Worm (Caenorhabditis elegans) whole organism, midembryonic: ENCODE data around the gene degt-1.

ENCODE experiments used
- T22C8.4 ChIP-seq: fragments of 200-800 bp; sonication (Bioruptor generic); IDR thresholded peaks from 2 replicates; pipeline ENCODE4 v1.3.6; 2022; ENCODE audit warnings: missing genetic modification characterization, missing compliant biosample characterization
- cog-1 ChIP-seq: sonication (generic microtip); optimal IDR thresholded peaks from 2 replicates; lab custom pipeline; 2016; ENCODE audit warnings: missing genetic modification characterization, missing compliant biosample characterization
- flt-1 ChIP-seq: fragments of 200-800 bp; sonication (Bioruptor generic); IDR thresholded peaks from 2 replicates; pipeline ENCODE4 v1.3.6; 2022; ENCODE audit warnings: missing genetic modification characterization, missing compliant biosample characterization
- klf-2 ChIP-seq: fragments of 200-800 bp; sonication (Bioruptor generic); conservative IDR thresholded peaks from 2 replicates; pipeline ENCODE4 v1.3.6; 2022; ENCODE audit warnings: missing genetic modification reagents, missing genetic modification characterization, missing compliant biosample characterization
- med-1 ChIP-seq: sonication (generic microtip); optimal IDR thresholded peaks from 2 replicates; lab custom pipeline; 2017; ENCODE audit warnings: missing genetic modification characterization, mild to moderate bottlenecking, missing compliant biosample characterization, antibody characterized with exemption, missing genetic modification reagents; ENCODE audit not compliant: insufficient read depth
- ref-1 ChIP-seq: fragments of 200-800 bp; sonication (Bioruptor generic); conservative IDR thresholded peaks from 2 replicates; pipeline ENCODE4 v1.3.6; 2022; ENCODE audit warnings: missing genetic modification reagents, missing genetic modification characterization, missing compliant biosample characterization
- tab-1 ChIP-seq: fragments of 200-800 bp; sonication (Bioruptor generic); IDR thresholded peaks from 2 replicates; pipeline ENCODE4 v1.3.6; 2022; ENCODE audit warnings: missing genetic modification characterization, missing compliant biosample characterization
- ztf-23 ChIP-seq: fragments of 200-800 bp; sonication (Bioruptor generic); IDR thresholded peaks from 2 replicates; pipeline ENCODE4 v1.3.6; 2022; ENCODE audit warnings: missing genetic modification reagents, missing genetic modification characterization, missing compliant biosample characterization
- ztf-29 ChIP-seq: fragments of 200-800 bp; sonication (Bioruptor generic); IDR thresholded peaks from 2 replicates; pipeline ENCODE4 v1.3.6; 2022; ENCODE audit warnings: missing genetic modification reagents, missing genetic modification characterization, missing compliant biosample characterization

The degt-1 gene

ce11 chrV:10540024-10540423, at the start of gene degt-1:
Gene degt-1 (plus strand): TSS chrV:10540324.
- TF ChIP-seq flt-1 (GFP tag; lab: Robert Waterston, UW) (no peak), med-1 (GFP tag; lab: Kevin White, UChicago) (no peak)

ce11 chrV:10491443-10491842, 48.7 kb upstream of the degt-1 start, which contains the start of gene aqp-5:
Gene aqp-5 (plus strand): TSS chrV:10491743.
- TF ChIP-seq flt-1 (GFP tag; lab: Robert Waterston, UW) (no peak), T22C8.4 (GFP tag; lab: Robert Waterston, UW) (no peak), ztf-23 (GFP tag; lab: Robert Waterston, UW) (no peak), klf-2 (GFP tag; lab: Robert Waterston, UW) (no peak), med-1 (GFP tag; lab: Kevin White, UChicago) (no peak), tab-1 (GFP tag; lab: Robert Waterston, UW) (no peak), ref-1 (GFP tag; lab: Robert Waterston, UW) (no peak), ztf-29 (no peak), cog-1 (tag; lab: Kevin White, UChicago) (no peak)

- TF ChIP-seq ztf-29 (no peak), tab-1 (GFP tag; lab: Robert Waterston, UW) (no peak), T22C8.4 (GFP tag; lab: Robert Waterston, UW) (no peak), med-1 (GFP tag; lab: Kevin White, UChicago) (no peak), ref-1 (GFP tag; lab: Robert Waterston, UW) (no peak)
Measured at ce11 chrV:10493150-10493549, 47.0 kb upstream of the degt-1 start, which contains the start of gene ugt-33. Gene ugt-33 (plus strand): TSS chrV:10493409.

ce11 chrV:10496733-10497132, 43.4 kb upstream of the degt-1 start, which contains the start of gene C35A5.4:
Gene C35A5.4 (plus strand): TSS chrV:10497033.
- TF ChIP-seq ztf-29 (no peak), T22C8.4 (GFP tag; lab: Robert Waterston, UW) (no peak), ref-1 (GFP tag; lab: Robert Waterston, UW) (no peak), cog-1 (tag; lab: Kevin White, UChicago) (no peak), med-1 (GFP tag; lab: Kevin White, UChicago) (no peak), klf-2 (GFP tag; lab: Robert Waterston, UW) (no peak), ztf-23 (GFP tag; lab: Robert Waterston, UW) (no peak), tab-1 (GFP tag; lab: Robert Waterston, UW) (no peak), flt-1 (GFP tag; lab: Robert Waterston, UW) (no peak)

ce11 chrV:10501295-10501694, 38.8 kb upstream of the degt-1 start, which contains the start of gene C35A5.3:
Gene C35A5.3 (minus strand): TSS chrV:10501395.
- TF ChIP-seq klf-2 (GFP tag; lab: Robert Waterston, UW) (no peak), ref-1 (GFP tag; lab: Robert Waterston, UW) (no peak), med-1 (GFP tag; lab: Kevin White, UChicago) (no peak), cog-1 (tag; lab: Kevin White, UChicago) (no peak), flt-1 (GFP tag; lab: Robert Waterston, UW) (no peak), ztf-23 (GFP tag; lab: Robert Waterston, UW) (no peak), T22C8.4 (GFP tag; lab: Robert Waterston, UW) (no peak), tab-1 (GFP tag; lab: Robert Waterston, UW) (no peak), ztf-29 (no peak)

ce11 chrV:10503011-10503410, 37.1 kb upstream of the degt-1 start, which contains the start of gene C35A5.11:
Gene C35A5.11 (minus strand): TSS chrV:10503111.
- TF ChIP-seq klf-2 (GFP tag; lab: Robert Waterston, UW) (no peak), tab-1 (GFP tag; lab: Robert Waterston, UW) (no peak), ztf-29 (no peak), flt-1 (GFP tag; lab: Robert Waterston, UW) (no peak), med-1 (GFP tag; lab: Kevin White, UChicago) (no peak), ref-1 (GFP tag; lab: Robert Waterston, UW) (no peak), ztf-23 (GFP tag; lab: Robert Waterston, UW) (no peak), T22C8.4 (GFP tag; lab: Robert Waterston, UW) (no peak), cog-1 (tag; lab: Kevin White, UChicago) (no peak)

ce11 chrV:10503893-10504292, 36.2 kb upstream of the degt-1 start, which contains the start of gene C35A5.10:
Gene C35A5.10 (plus strand): TSS chrV:10504193.
- no peak for TF ChIP-seq flt-1 (GFP tag; lab: Robert Waterston, UW)
- TF ChIP-seq med-1 (GFP tag; lab: Kevin White, UChicago), result no peak
- no peak for TF ChIP-seq klf-2 (GFP tag; lab: Robert Waterston, UW)
- TF ChIP-seq ztf-29, result no peak
- TF ChIP-seq ztf-23 (GFP tag; lab: Robert Waterston, UW), result no peak
- TF ChIP-seq T22C8.4 (GFP tag; lab: Robert Waterston, UW), result no peak
- TF ChIP-seq tab-1 (GFP tag; lab: Robert Waterston, UW), result no peak
- TF ChIP-seq ref-1 (GFP tag; lab: Robert Waterston, UW), result no peak
- TF ChIP-seq cog-1 (tag; lab: Kevin White, UChicago), result no peak

- no peak for TF ChIP-seq med-1 (GFP tag; lab: Kevin White, UChicago)
- no peak for TF ChIP-seq ref-1 (GFP tag; lab: Robert Waterston, UW)
- no peak for TF ChIP-seq tab-1 (GFP tag; lab: Robert Waterston, UW)
- no peak for TF ChIP-seq ztf-29
- no peak for TF ChIP-seq klf-2 (GFP tag; lab: Robert Waterston, UW)
- TF ChIP-seq cog-1 (tag; lab: Kevin White, UChicago), result no peak
- no peak for TF ChIP-seq ztf-23 (GFP tag; lab: Robert Waterston, UW)
- TF ChIP-seq T22C8.4 (GFP tag; lab: Robert Waterston, UW), result no peak
- no peak for TF ChIP-seq flt-1 (GFP tag; lab: Robert Waterston, UW)
Measured at ce11 chrV:10505553-10505952, 34.6 kb upstream of the degt-1 start, which contains the start of gene C35A5.5. Gene C35A5.5 (plus strand): TSS chrV:10505853.

ce11 chrV:10508855-10509254, 31.3 kb upstream of the degt-1 start, which contains the start of gene C35A5.6:
Gene C35A5.6 (plus strand): TSS chrV:10509137.
- TF ChIP-seq ztf-29, result no peak
- no peak for TF ChIP-seq flt-1 (GFP tag; lab: Robert Waterston, UW)
- TF ChIP-seq ztf-23 (GFP tag; lab: Robert Waterston, UW), result no peak
- no peak for TF ChIP-seq T22C8.4 (GFP tag; lab: Robert Waterston, UW)
- TF ChIP-seq tab-1 (GFP tag; lab: Robert Waterston, UW), result no peak
- no peak for TF ChIP-seq med-1 (GFP tag; lab: Kevin White, UChicago)
- TF ChIP-seq klf-2 (GFP tag; lab: Robert Waterston, UW), result no peak
- TF ChIP-seq cog-1 (tag; lab: Kevin White, UChicago), result no peak
- TF ChIP-seq ref-1 (GFP tag; lab: Robert Waterston, UW), result no peak
